Worm (Caenorhabditis elegans) whole organism, late embryonic: ENCODE measurements around the gene adt-1.

Experiments used
- ceh-2 ChIP-seq: sonication (generic microtip); optimal IDR thresholded peaks from 2 replicates; lab custom pipeline; 2016; ENCODE audit warnings: missing genotype, missing genetic modification characterization, missing compliant biosample characterization
- fax-1 ChIP-seq: sonication (generic microtip); optimal IDR thresholded peaks from 2 replicates; lab custom pipeline; 2016; ENCODE audit warnings: missing genotype, missing genetic modification characterization, missing compliant biosample characterization
- nhr-11 ChIP-seq: fragments of 150-350 bp; optimal IDR thresholded peaks from 2 replicates; lab custom pipeline; 2014; ENCODE audit warnings: missing biosample characterization, missing genetic modification characterization
- pha-4 ChIP-seq: fragments of 150-350 bp; optimal IDR thresholded peaks from 2 replicates; lab custom pipeline; 2018; ENCODE audit warnings: missing biosample characterization, missing genetic modification reagents, missing genetic modification characterization
- unc-55 ChIP-seq: sonication (generic microtip); optimal IDR thresholded peaks from 2 replicates; lab custom pipeline; 2017; ENCODE audit warnings: missing biosample characterization, missing genetic modification reagents, missing genetic modification characterization

DNA sequence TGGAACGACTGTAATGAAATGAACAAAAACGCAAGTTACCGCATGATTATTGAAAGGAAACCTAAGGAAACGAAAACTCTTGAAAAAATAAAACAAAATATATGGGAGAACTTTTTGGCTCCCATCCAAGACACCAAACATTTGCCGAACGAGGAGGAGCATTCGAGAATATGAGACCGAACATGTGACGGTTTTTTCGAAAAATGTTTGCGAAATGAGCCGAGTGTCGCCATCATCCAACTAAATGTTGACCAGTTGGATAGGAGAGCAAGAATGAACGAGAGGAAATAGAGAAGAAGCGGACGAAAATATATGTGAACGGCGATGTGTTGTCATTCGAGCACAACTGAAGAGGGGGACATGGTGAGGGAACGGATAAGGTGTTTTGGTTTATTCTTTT is 48.6 kb upstream of the adt-1 start:
- TF ChIP-seq nhr-11 (tag; lab: Kevin White, UChicago) (no peak), ceh-2 (no peak), fax-1 (tag; lab: Kevin White, UChicago) (no peak), unc-55 (no peak), pha-4 (tag; lab: Kevin White, UChicago) (no peak)
